Worm (Caenorhabditis elegans) whole organism, midembryonic: ENCODE data around the gene ash-2.

ENCODE experiments used
- T22C8.4 ChIP-seq: fragments of 200-800 bp; sonication (Bioruptor generic); IDR thresholded peaks from 2 replicates; pipeline ENCODE4 v1.3.6; 2022; ENCODE audit warnings: missing genetic modification characterization, missing compliant biosample characterization
- cog-1 ChIP-seq: sonication (generic microtip); optimal IDR thresholded peaks from 2 replicates; lab custom pipeline; 2016; ENCODE audit warnings: missing genetic modification characterization, missing compliant biosample characterization
- flt-1 ChIP-seq: fragments of 200-800 bp; sonication (Bioruptor generic); IDR thresholded peaks from 2 replicates; pipeline ENCODE4 v1.3.6; 2022; ENCODE audit warnings: missing genetic modification characterization, missing compliant biosample characterization
- klf-2 ChIP-seq: fragments of 200-800 bp; sonication (Bioruptor generic); conservative IDR thresholded peaks from 2 replicates; pipeline ENCODE4 v1.3.6; 2022; ENCODE audit warnings: missing genetic modification reagents, missing genetic modification characterization, missing compliant biosample characterization
- med-1 ChIP-seq: sonication (generic microtip); optimal IDR thresholded peaks from 2 replicates; lab custom pipeline; 2017; ENCODE audit warnings: missing genetic modification characterization, mild to moderate bottlenecking, missing compliant biosample characterization, antibody characterized with exemption, missing genetic modification reagents; ENCODE audit not compliant: insufficient read depth
- ref-1 ChIP-seq: fragments of 200-800 bp; sonication (Bioruptor generic); conservative IDR thresholded peaks from 2 replicates; pipeline ENCODE4 v1.3.6; 2022; ENCODE audit warnings: missing genetic modification reagents, missing genetic modification characterization, missing compliant biosample characterization
- tab-1 ChIP-seq: fragments of 200-800 bp; sonication (Bioruptor generic); IDR thresholded peaks from 2 replicates; pipeline ENCODE4 v1.3.6; 2022; ENCODE audit warnings: missing genetic modification characterization, missing compliant biosample characterization
- ztf-23 ChIP-seq: fragments of 200-800 bp; sonication (Bioruptor generic); IDR thresholded peaks from 2 replicates; pipeline ENCODE4 v1.3.6; 2022; ENCODE audit warnings: missing genetic modification reagents, missing genetic modification characterization, missing compliant biosample characterization
- ztf-29 ChIP-seq: fragments of 200-800 bp; sonication (Bioruptor generic); IDR thresholded peaks from 2 replicates; pipeline ENCODE4 v1.3.6; 2022; ENCODE audit warnings: missing genetic modification reagents, missing genetic modification characterization, missing compliant biosample characterization

Gene ash-2

ce11 chrII:11979449-11980095, at the start of gene ash-2, which contains the start of gene Y17G7B.20:
Gene ash-2, plus strand, starts transcription at chrII:11979838.
Gene Y17G7B.20, minus strand, starts transcription at chrII:11979844.
- 0 out of 2 replicates have a peak, but pooled peaks have one; percentile 4 for TF ChIP-seq tab-1 (GFP tag; lab: Robert Waterston, UW)
- no peak for TF ChIP-seq ztf-23
- no peak for TF ChIP-seq ref-1

- TF ChIP-seq ztf-23 (no peak), klf-2 (no peak), cog-1 (tag; lab: Kevin White, UChicago) (no peak), ztf-29 (peak; percentile 52; the same call in 1 of the 2 replicates), med-1 (GFP tag; lab: Kevin White, UChicago) (no peak), flt-1 (no peak), ref-1 (no peak)
Observed at ce11 chrII:11930132-11930531, 49.5 kb upstream of the ash-2 start.

ce11 chrII:11935266-11935665, 44.4 kb upstream of the ash-2 start, which contains the start of gene lin-29:
Gene lin-29, minus strand, starts transcription at chrII:11935343.
- no peak for TF ChIP-seq med-1 (GFP tag; lab: Kevin White, UChicago)
- no peak for TF ChIP-seq ref-1
- no peak for TF ChIP-seq ztf-29
- TF ChIP-seq T22C8.4: no peak
- TF ChIP-seq klf-2: no peak
- TF ChIP-seq cog-1 (tag; lab: Kevin White, UChicago): no peak

ce11 chrII:11936393-11936792, 43.2 kb upstream of the ash-2 start:
- TF ChIP-seq flt-1: no peak
- no peak for TF ChIP-seq med-1 (GFP tag; lab: Kevin White, UChicago)
- TF ChIP-seq klf-2: no peak
- TF ChIP-seq ztf-29: no peak
- TF ChIP-seq ztf-23: no peak
- no peak for TF ChIP-seq cog-1 (tag; lab: Kevin White, UChicago)
- TF ChIP-seq tab-1 (GFP tag; lab: Robert Waterston, UW): no peak
- no peak for TF ChIP-seq ref-1
- TF ChIP-seq T22C8.4: no peak

ce11 chrII:11948459-11948858, 31.2 kb upstream of the ash-2 start, which contains the start of gene W03C9.8:
Gene W03C9.8, plus strand, starts transcription at chrII:11948759.
- TF ChIP-seq flt-1 (no peak), ref-1 (no peak), ztf-29 (no peak), ztf-23 (no peak)

ce11 chrII:11952963-11953362, 26.7 kb upstream of the ash-2 start:
- no peak for TF ChIP-seq T22C8.4
- no peak for TF ChIP-seq med-1 (GFP tag; lab: Kevin White, UChicago)
- TF ChIP-seq ztf-23: no peak
- no peak for TF ChIP-seq klf-2
- TF ChIP-seq cog-1 (tag; lab: Kevin White, UChicago): no peak
- TF ChIP-seq ztf-29: no peak
- TF ChIP-seq flt-1: no peak
- no peak for TF ChIP-seq tab-1 (GFP tag; lab: Robert Waterston, UW)
- TF ChIP-seq ref-1: no peak

ce11 chrII:11954208-11954607, 25.4 kb upstream of the ash-2 start, which contains the start of gene W03C9.6:
Gene W03C9.6, plus strand, starts transcription at chrII:11954508.
- no peak for TF ChIP-seq T22C8.4
- TF ChIP-seq tab-1 (GFP tag; lab: Robert Waterston, UW): no peak
- TF ChIP-seq ztf-23: no peak
- TF ChIP-seq med-1 (GFP tag; lab: Kevin White, UChicago): no peak
- no peak for TF ChIP-seq cog-1 (tag; lab: Kevin White, UChicago)
- no peak for TF ChIP-seq klf-2
- TF ChIP-seq ztf-29: no peak

- no peak for TF ChIP-seq tab-1 (GFP tag; lab: Robert Waterston, UW)
- peak; percentile 21; the same call in 1 of the 2 replicates for TF ChIP-seq ztf-29
Observed at ce11 chrII:11954811-11955210, 24.8 kb upstream of the ash-2 start.

- TF ChIP-seq flt-1 (peak; percentile 84), tab-1 (GFP tag; lab: Robert Waterston, UW) (no peak), ztf-29 (peak; percentile 62; the same call in 1 of the 2 replicates), cog-1 (tag; lab: Kevin White, UChicago) (peak; percentile 75), T22C8.4 (no peak; the same call in 1 of the 2 replicates), med-1 (GFP tag; lab: Kevin White, UChicago) (no peak), ref-1 (peak; percentile 60), ztf-23 (peak; percentile 74), klf-2 (no peak)
Observed at ce11 chrII:11958793-11959574, 20.7 kb upstream of the ash-2 start.

ce11 chrII:11960596-11961217, 18.9 kb upstream of the ash-2 start:
- TF ChIP-seq tab-1 (GFP tag; lab: Robert Waterston, UW): peak; percentile 100
- TF ChIP-seq ref-1: peak; percentile 99
- TF ChIP-seq med-1 (GFP tag; lab: Kevin White, UChicago): peak; percentile 95
- TF ChIP-seq ztf-29: peak; percentile 100
- TF ChIP-seq T22C8.4: peak; percentile 99
- peak; percentile 100 for TF ChIP-seq cog-1 (tag; lab: Kevin White, UChicago)
- peak; percentile 99 for TF ChIP-seq ztf-23
- TF ChIP-seq klf-2: peak; percentile 100
- TF ChIP-seq flt-1: peak; percentile 100
